Worm (Caenorhabditis elegans): Measurements from ENCODE around the gene C05E4.15.

DNA sequence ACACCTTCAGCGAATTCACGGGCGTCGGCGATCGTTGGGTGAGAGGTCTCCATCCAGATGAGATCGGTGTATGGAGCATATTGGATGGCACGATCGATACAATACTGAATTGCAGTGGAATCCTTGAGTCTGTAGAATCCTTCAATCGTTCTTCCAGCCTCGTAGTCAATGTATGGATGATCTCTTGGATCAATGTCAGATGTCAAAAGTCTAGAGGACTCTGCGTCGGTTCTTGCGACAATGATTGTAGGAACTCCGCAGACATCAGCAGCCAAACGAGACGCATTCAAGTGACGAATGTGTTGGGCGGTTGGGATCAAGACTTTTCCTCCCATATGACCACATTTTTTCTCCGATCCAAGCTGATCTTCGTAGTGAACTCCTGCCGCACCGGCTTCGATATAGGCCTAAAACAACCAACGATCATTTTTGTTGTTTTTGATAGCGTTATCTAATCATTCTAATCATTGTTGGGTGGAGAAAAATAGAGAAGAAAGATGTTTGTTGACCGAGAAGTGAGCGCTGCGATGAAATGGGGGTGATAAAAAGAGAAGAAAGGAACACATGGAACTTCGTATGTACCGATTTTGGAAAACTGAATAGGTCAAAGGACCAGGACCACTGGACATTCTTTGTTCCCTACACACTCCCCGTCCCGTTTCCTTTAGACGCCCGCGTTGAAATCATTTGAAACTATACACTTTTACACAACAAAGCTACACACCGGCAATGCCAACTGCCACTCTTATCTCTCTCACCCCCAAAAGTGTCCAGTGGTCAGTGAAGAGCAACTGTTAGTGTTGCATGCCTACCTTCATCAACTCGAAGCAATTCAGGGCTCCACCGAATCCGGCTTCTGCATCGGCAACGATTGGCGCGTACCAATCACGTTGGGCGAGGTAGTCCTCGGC, 34.3 kb downstream of the C05E4.15 start:
- TF ChIP-seq tbx-2 (tag; optimal IDR thresholded peaks at IDR 0.05) (no peak), F13H6.1 (tag; optimal IDR thresholded peaks at IDR 0.05) (no peak), fkh-10 (GFP tag; optimal IDR thresholded peaks at IDR 0.05) (no peak), nfya-1 (tag; optimal IDR thresholded peaks at IDR 0.05) (no peak), pha-4 (tag; optimal IDR thresholded peaks at IDR 0.05) (no peak), ceh-9 (tag; optimal IDR thresholded peaks at IDR 0.05) (no peak), ama-1 (optimal IDR thresholded peaks at IDR 0.05) (no peak), unc-42 (tag; optimal IDR thresholded peaks at IDR 0.05) (no peak), ref-2 (tag; optimal IDR thresholded peaks at IDR 0.05) (no peak), hlh-15 (tag; optimal IDR thresholded peaks at IDR 0.05) (no peak), sdc-2 (tag; optimal IDR thresholded peaks at IDR 0.05) (no peak)

Data from whole organism, late embryonic.